Worm (Caenorhabditis elegans) whole organism, dauer: ENCODE measurements around the gene oxy-4.

ENCODE experiments used
- unc-62 ChIP-seq: sonication (generic microtip); optimal IDR thresholded peaks from 2 replicates; lab custom pipeline; 2017; ENCODE audit warnings: missing biosample characterization, missing genetic modification reagents, missing genetic modification characterization

The oxy-4 gene

DNA sequence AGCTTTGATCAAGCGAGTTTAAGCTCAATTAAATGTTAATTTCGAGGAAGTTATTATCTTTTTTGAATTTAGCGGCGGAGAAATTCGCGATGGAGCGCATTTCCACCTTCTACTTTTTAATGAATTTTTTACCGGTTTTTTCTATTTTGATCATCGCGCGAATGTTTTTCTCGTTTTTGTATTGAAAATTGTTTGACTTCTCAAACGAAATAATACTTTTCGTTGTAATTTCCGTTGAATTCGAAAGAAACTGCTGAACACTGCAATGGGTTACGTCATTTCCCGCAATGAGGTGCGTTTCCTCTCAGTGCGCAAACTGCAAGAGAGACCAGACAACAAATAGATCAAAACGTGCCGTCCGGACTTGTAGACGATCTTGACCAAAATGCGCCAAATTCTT is 22.6 kb upstream of the oxy-4 start:
- no peak for TF ChIP-seq unc-62 (GFP tag; lab: Kevin White, UChicago)

DNA sequence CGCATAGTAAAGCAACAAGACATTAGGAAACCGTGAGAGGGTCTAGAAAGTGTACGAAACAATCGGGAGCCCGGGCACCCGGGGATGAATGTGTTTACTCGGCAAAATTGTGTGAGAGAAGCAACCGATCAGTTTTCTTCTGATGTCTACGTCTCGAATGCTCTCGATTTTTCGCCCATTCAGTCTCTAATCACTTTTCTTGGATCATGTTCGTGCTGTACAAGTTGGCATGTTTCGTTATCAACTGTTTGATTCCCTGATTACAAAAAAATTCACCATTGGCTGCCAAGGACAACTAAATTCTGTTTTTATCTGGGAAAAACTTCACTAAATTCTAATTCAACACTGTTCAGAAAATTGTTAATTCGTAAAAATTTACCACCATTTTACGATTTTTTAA is 22.0 kb upstream of the oxy-4 start:
- TF ChIP-seq unc-62 (GFP tag; lab: Kevin White, UChicago) = no peak

DNA sequence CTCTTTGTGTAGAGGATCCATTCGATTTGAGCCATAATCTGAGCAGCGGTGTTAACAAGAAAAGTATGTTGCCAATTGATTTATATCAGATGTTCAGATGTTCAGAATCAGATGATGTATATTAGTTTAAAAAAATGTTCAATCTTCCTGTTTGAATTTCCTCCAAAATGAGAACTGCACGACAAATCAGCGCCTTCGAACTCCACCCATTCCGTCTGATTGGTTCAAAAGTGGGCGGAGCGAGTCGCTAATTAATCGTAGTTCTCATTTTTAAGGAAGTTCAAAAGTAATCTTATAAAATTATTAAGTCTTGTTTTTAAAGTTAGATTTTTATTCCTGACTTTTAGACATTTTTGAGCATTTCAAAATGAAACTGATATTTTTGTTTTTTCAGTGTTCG is 20.6 kb upstream of the oxy-4 start:
- no peak for TF ChIP-seq unc-62 (GFP tag; lab: Kevin White, UChicago)

DNA sequence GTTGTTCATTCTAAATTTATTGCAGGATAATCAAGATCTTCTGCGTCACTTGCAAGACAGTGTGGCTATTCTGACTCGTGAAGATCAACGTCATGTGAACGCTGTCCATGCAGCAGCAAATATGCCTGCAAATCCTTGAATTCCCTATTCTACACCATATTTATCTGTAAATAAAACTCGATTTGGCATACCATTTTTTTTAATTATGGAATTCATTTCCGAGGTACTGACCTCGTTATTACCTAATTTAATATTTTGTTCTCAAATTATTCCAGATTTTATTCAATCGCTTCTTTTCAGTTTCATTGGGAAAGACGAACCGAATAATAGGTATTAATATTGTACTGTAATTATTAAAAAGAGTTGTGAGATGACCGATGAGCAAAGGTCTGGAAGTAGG is 15.0 kb upstream of the oxy-4 start, which contains the start of gene cid-1:
Gene cid-1, plus strand, starts transcription at position 301 of the 400 bp plus-strand sequence.
- TF ChIP-seq unc-62 (GFP tag; lab: Kevin White, UChicago) = no peak

DNA sequence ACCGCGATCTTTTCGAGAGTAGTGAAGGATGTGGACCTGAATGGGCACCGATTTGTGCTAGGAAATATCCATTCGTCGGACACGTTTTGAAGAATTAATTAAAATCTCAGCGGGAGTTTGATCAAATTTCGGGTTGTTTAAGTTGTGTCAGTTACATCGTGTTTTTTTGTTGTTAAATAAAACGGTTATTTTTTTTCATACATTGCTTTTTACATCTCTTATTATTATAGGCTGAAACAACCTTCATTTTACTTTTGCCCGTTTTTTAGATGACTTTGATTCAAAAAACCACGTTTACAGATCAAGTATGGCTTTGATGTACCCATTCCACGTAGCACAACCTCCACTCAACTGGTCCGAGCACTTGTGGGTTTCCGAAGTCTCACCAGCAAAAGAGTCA is 14.6 kb upstream of the oxy-4 start, which contains the start of gene emb-1:
Gene emb-1, plus strand, starts transcription at position 301 of the 400 bp plus-strand sequence.
- no peak for TF ChIP-seq unc-62 (GFP tag; lab: Kevin White, UChicago)

DNA sequence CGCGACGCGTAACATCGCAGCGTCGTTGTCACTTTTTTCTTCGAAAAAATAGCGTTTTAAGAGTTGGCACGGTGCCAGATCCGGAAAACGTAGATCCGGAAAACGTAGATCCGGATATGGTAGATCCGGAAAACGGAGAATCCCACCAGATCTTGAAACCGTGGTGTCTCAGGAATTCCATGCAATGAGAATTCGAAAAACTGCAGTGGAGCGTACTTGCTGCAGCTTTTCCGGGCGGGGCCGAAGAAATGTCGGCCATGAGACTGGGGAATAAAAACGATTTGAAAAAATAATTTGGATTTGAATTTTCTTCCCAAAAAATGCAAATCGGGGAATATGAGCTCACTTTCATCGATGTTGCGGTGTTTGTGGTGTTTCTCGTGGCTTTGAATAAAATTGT is 13.9 kb upstream of the oxy-4 start, which contains the start of gene K10D2.5:
Gene K10D2.5, plus strand, starts transcription at position 251 of the 400 bp plus-strand sequence.
- no peak for TF ChIP-seq unc-62 (GFP tag; lab: Kevin White, UChicago)

DNA sequence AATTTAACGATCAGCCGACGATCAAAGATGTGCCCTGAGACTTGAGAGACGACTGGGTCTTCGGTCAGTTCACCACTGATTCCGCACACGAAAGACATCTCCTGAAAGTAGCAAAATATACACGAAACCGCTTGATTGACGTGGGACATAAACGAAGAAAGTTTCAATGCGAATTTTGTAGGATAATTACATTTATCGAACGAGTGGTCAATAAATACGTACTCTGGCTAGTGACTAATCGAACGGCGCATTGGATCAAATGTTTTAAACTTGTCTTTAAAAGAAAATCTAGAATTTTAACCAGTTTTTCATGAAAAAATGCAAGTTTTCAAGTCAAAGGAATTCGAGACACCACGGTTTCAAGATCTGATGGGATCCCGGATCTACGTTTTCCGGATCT is 13.4 kb upstream of the oxy-4 start, which contains the start of gene prp-19:
Gene prp-19, minus strand, starts transcription at position 101 of the 400 bp plus-strand sequence.
- no peak for TF ChIP-seq unc-62 (GFP tag; lab: Kevin White, UChicago)

DNA sequence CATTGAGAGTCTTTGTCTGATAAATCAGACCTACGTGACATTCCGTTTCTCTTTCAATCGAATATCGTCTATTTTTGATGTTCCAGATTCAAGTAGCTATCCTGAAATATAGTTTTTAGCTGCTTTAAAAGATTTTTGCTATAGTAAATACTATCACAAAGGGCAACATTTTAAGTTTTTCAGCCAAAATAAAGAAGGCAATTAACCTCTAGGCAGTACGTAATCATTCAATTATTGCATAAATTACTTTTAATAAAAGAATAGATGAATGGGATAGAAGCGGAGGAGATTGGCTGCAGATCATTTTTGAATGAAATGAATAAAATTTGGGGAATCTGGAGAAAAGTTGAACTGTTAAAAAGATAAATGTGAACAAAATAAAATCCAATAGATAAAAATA is 11.1 kb upstream of the oxy-4 start, which contains the start of gene ulp-1:
Gene ulp-1, minus strand, starts transcription at position 101 of the 400 bp plus-strand sequence.
- no peak for TF ChIP-seq unc-62 (GFP tag; lab: Kevin White, UChicago)

DNA sequence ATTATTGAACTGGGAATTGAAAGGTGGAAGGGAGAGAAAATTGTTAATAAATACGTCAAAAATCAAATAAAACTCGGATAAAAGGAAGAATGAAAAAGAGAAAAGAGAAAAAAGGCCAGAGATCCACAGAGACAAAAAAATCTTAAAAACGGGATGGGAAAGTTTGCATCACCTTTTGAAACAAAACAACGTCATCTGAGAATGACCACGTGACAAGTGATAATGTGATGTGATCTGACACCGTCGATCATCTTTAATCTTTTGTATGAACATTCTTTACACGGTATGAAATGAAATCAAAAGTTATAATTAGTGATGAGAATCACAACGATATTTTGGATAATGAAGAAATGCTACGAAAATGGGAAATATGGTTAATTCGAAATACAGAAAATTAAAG is 7.2 kb upstream of the oxy-4 start:
- TF ChIP-seq unc-62 (GFP tag; lab: Kevin White, UChicago) = no peak

DNA sequence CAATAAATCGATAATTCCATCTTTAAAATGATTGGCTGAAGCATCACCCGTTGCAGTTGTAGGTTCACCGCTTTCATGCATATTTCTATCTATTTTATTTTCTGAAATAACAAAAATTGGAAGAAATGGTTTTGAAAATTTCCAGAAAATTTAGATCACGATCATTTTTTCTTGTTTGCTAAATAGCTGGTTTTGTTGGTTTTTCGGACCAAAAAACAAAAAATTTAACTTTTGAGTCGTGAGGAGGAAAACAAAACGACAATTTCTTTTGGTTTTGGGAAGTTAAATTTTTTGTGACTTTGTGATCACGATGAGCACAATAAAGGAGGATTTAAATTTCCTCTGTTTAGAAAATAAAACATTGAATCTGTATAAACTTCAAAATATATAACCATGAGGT is 6.6 kb upstream of the oxy-4 start, which contains the start of gene T10F2.2:
Gene T10F2.2, minus strand, starts transcription at position 101 of the 400 bp plus-strand sequence.
- TF ChIP-seq unc-62 (GFP tag; lab: Kevin White, UChicago) = no peak

DNA sequence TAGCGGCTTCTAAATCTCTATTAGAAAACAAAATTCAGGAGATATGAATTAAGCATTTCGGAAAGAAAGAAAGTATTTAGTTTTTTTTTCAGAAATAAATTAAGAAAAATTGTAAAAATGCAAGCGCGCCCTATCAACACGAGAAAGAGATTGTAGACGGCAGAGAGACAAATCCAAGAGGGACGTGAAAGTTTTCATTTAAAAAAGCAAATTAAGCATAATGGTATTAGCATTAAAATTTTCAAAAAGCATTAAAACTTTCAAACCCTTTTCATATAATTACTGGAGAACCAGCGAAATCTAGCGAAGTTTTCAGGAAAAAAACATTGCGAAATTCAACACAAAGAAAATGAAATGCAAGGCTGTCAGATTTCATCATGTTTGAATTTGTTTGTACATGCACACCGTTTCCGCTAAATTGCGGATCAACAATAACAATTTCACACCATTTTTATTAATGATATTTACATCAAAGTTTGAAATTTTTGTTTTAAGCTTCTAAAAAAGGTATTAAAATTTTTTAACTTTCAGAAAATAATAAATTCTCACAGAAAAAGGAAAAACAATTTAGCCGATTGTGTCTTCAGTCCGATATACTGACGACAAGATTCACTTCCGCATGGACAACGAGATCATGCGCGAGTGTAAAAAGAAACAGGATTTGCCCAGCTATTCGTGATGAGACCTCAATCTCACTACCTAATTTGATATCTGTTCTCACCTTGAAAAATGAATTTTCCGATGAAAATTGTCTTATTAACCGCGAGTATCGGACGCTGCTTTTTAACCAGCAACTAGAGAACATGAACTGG is 4.5 kb upstream of the oxy-4 start, which contains the start of gene gars-1:
Gene gars-1, minus strand, starts transcription at position 808 of the 812 bp plus-strand sequence.
- no peak for TF ChIP-seq unc-62 (GFP tag; lab: Kevin White, UChicago)

DNA sequence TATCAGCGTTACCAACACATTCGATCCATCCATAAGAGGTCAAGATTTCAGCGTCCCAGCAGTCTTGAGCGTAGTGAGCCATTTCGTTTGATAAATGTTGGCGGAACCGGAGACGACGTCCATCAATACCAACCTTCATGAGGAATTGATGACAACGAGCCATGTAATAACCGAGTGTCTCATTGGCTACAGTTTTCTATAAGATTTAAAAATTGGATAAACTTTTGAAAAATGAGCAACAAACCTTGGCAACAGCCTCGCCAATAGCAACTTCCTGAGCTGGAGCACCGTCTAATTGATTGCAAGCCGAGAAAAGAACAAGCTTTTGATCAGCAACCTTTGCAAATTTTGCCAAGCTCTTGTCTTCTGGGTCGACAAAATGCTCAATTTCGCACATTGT is 2.2 kb upstream of the oxy-4 start:
- no peak for TF ChIP-seq unc-62 (GFP tag; lab: Kevin White, UChicago)

DNA sequence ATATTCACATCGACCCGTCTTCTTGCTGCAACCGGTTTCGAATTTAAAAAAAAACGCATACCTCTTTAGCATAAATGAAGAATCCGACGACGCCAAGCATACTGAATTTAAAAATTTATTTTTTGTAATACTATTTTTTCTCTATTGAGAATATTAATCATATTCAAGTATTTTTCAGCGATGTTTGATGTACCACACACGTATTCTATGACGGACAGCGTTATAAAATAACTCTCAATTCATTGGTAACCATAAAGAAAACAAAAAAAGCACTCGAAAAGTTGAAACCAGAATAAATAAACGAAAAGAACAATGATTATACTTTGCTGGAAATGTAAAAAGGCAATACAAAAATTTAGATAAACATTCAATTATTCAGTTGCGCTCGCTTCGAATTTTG is 931 bp upstream of the oxy-4 start, which contains the start of gene T10F2.5:
Gene T10F2.5, minus strand, starts transcription at position 101 of the 400 bp plus-strand sequence.
- no peak for TF ChIP-seq unc-62 (GFP tag; lab: Kevin White, UChicago)

DNA sequence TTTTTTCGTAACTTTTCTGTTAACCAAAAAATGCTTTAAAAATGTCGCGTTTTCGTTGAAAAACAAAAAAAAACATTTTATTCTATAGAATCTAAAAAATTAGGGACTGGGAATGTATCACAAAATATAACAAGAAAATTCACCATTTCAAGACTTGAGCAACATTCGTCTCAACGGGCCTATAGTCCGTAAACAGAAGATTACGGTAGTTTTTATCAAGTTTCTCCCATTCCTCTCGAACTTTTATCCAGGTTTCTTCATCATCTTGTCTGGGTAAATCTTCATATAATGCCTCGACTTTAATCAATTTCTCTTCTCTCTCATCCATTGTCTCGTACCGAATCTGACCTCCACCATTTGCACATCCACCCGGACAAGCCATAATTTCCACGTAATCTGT is 3.2 kb downstream of the oxy-4 start:
- no peak for TF ChIP-seq unc-62 (GFP tag; lab: Kevin White, UChicago)

DNA sequence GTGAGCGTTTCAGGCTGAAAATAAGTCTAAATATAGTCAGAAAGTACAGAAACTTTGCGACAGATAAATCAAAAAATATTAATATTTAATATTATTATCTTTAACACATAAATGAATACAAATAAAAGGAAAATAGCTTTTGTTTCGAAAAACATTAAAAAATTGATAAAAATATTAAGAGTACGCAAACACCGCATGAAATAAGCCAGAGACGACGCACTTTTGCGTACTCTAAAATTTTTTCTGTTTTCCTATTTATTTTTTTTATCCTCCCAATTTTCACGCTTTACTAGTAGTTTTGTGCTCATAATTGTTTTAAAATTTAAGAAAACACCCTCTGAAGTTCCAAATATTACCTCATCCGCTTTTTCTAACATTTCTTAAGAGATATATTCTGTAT is 5.4 kb downstream of the oxy-4 start, which contains the start of the genes rbm-42 and grwd-1:
Gene rbm-42, minus strand, starts transcription at position 93 of the 400 bp plus-strand sequence.
Gene grwd-1, plus strand, starts transcription at position 328 of the 400 bp plus-strand sequence.
- no peak for TF ChIP-seq unc-62 (GFP tag; lab: Kevin White, UChicago)

DNA sequence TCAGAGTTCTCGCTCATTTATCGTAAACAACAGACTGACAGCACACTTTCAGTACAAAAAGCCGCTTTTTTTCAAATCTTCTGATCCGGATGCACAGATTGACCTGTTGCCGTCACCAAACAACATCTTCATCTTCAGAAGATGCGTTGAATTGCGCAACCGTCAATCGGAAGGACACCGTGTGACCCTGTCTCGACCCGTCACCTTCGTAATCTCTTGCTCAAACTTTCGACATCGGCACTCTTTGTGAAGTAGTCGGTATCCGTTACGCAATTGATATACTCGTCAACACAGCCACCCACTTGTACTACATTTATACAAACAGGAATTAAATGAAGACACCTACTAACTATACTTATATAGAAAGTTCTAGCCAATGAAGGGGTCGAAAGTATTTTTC is 7.6 kb downstream of the oxy-4 start:
- TF ChIP-seq unc-62 (GFP tag; lab: Kevin White, UChicago) = no peak
